Worm (Caenorhabditis elegans): ENCODE data around the gene clec-265.

The clec-265 gene

ce11 chrX:3023552-3024183 is 7.9 kb upstream of the clec-265 start (continued):
- no peak for TF ChIP-seq egl-13 (tag; optimal IDR thresholded peaks at IDR 0.05)
- TF ChIP-seq unc-86 (tag; optimal IDR thresholded peaks at IDR 0.05): no peak
- TF ChIP-seq unc-62 (GFP tag; optimal IDR thresholded peaks at IDR 0.05): no peak
- TF ChIP-seq nhr-71 (tag; optimal IDR thresholded peaks at IDR 0.05): peak; percentile 76
- no peak for TF ChIP-seq hlh-17 (GFP tag; optimal IDR thresholded peaks at IDR 0.05; ENCODE audit: borderline replicate concordance)
- no peak for TF ChIP-seq lin-13 (GFP tag; optimal IDR thresholded peaks at IDR 0.05)
- TF ChIP-seq mdl-1 (tag; optimal IDR thresholded peaks at IDR 0.05): peak in 1 of 2 experiments; percentile 10
- TF ChIP-seq nhr-90 (tag; optimal IDR thresholded peaks at IDR 0.05; ENCODE audit: poor library complexity): no peak
- no peak for TF ChIP-seq irx-1 (tag; optimal IDR thresholded peaks at IDR 0.05)
- TF ChIP-seq C16A3.4 (tag; optimal IDR thresholded peaks at IDR 0.05): no peak
- no peak for TF ChIP-seq hpl-2 (GFP tag; optimal IDR thresholded peaks at IDR 0.05)
- TF ChIP-seq fkh-8 (tag; optimal IDR thresholded peaks at IDR 0.05): peak; percentile 32
- no peak for TF ChIP-seq fos-1 (tag; optimal IDR thresholded peaks at IDR 0.05)
- TF ChIP-seq ceh-88 (GFP tag; IDR thresholded peaks at IDR 0.05): no peak
- no peak for TF ChIP-seq jun-1 (tag; optimal IDR thresholded peaks at IDR 0.05)
- no peak for TF ChIP-seq grh-1 (GFP tag; IDR thresholded peaks at IDR 0.05)
- no peak for TF ChIP-seq ets-5 (GFP tag; IDR thresholded peaks at IDR 0.05)
- TF ChIP-seq unc-130 (tag; optimal IDR thresholded peaks at IDR 0.05): peak; percentile 25
- no peak for TF ChIP-seq pqm-1 (tag; optimal IDR thresholded peaks at IDR 0.05)
- no peak for TF ChIP-seq nhr-77 (tag; optimal IDR thresholded peaks at IDR 0.05)
- no peak for TF ChIP-seq skn-1 (tag; optimal IDR thresholded peaks at IDR 0.05)
- TF ChIP-seq ztf-11 (tag; optimal IDR thresholded peaks at IDR 0.05): no peak
- TF ChIP-seq xbp-1 (tag; optimal IDR thresholded peaks at IDR 0.05): no peak
- TF ChIP-seq fkh-10 (GFP tag; optimal IDR thresholded peaks at IDR 0.05): no peak
- peak; percentile 19 for TF ChIP-seq swsn-7 (tag; optimal IDR thresholded peaks at IDR 0.05)
- no peak for TF ChIP-seq dpl-1 (GFP tag; optimal IDR thresholded peaks at IDR 0.05)
- no peak for TF ChIP-seq nhr-76 (tag; optimal IDR thresholded peaks at IDR 0.05)
- TF ChIP-seq snu-23 (GFP tag; optimal IDR thresholded peaks at IDR 0.05): peak; percentile 72
- no peak for TF ChIP-seq zip-4 (GFP tag; optimal IDR thresholded peaks at IDR 0.05)
- no peak for TF ChIP-seq aha-1 (tag; optimal IDR thresholded peaks at IDR 0.05)
- TF ChIP-seq F16B12.6 (tag; optimal IDR thresholded peaks at IDR 0.05): no peak
- peak; percentile 77 for TF ChIP-seq lin-14 (GFP tag; optimal IDR thresholded peaks at IDR 0.05)
- TF ChIP-seq C04F5.9 (tag; optimal IDR thresholded peaks at IDR 0.05): no peak
- TF ChIP-seq dsc-1 (tag; optimal IDR thresholded peaks at IDR 0.05): peak; percentile 68
- TF ChIP-seq nhr-237 (tag; optimal IDR thresholded peaks at IDR 0.05): no peak
- TF ChIP-seq nhr-28 (tag; optimal IDR thresholded peaks at IDR 0.05): no peak
- TF ChIP-seq mab-9 (GFP tag; IDR thresholded peaks at IDR 0.05): no peak
- peak; percentile 68 for TF ChIP-seq pag-3 (tag; optimal IDR thresholded peaks at IDR 0.05; ENCODE audit: borderline replicate concordance, insufficient read depth)
- TF ChIP-seq hlh-4 (tag; optimal IDR thresholded peaks at IDR 0.05): no peak
- TF ChIP-seq tlp-1 (tag; optimal IDR thresholded peaks at IDR 0.05): no peak
- TF ChIP-seq lin-15B (tag; optimal IDR thresholded peaks at IDR 0.05): no peak
- TF ChIP-seq sptf-1 (tag; optimal IDR thresholded peaks at IDR 0.05): no peak
- no peak for TF ChIP-seq isw-1 (GFP tag; IDR thresholded peaks at IDR 0.05)
- TF ChIP-seq sox-4 (tag; optimal IDR thresholded peaks at IDR 0.05): no peak
- TF ChIP-seq lsy-2 (tag; optimal IDR thresholded peaks at IDR 0.05): peak; percentile 14 to 18
- no peak for TF ChIP-seq unc-30 (tag; optimal IDR thresholded peaks at IDR 0.05)
- no peak for TF ChIP-seq ceh-63 (GFP tag; optimal IDR thresholded peaks at IDR 0.05)
- no peak for TF ChIP-seq fkh-4 (tag; optimal IDR thresholded peaks at IDR 0.05; ENCODE audit: borderline replicate concordance)
- TF ChIP-seq nhr-19 (GFP tag; conservative IDR thresholded peaks at IDR 0.05): peak; percentile 69
- TF ChIP-seq ceh-90 (tag; optimal IDR thresholded peaks at IDR 0.05): no peak
- TF ChIP-seq nhr-85 (tag): peak; percentile 17
- TF ChIP-seq nhr-20 (tag; optimal IDR thresholded peaks at IDR 0.05): peak; percentile 55
- TF ChIP-seq sup-37 (GFP tag; optimal IDR thresholded peaks at IDR 0.05): no peak
